Worm (Caenorhabditis elegans) whole organism, midembryonic: ENCODE data around the gene sri-36.
"Not testable (repeated sequence)": the region's sequence is repeated elsewhere in the genome, so short reads cannot be mapped to it uniquely, and the experiment has no call there.

Source experiments
- T22C8.4 ChIP-seq: fragments of 200-800 bp; sonication (Bioruptor generic); IDR thresholded peaks from 2 replicates; pipeline ENCODE4 v1.3.6; 2022; ENCODE audit warnings: missing genetic modification characterization, missing compliant biosample characterization
- cog-1 ChIP-seq: sonication (generic microtip); optimal IDR thresholded peaks from 2 replicates; lab custom pipeline; 2016; ENCODE audit warnings: missing genetic modification characterization, missing compliant biosample characterization
- flt-1 ChIP-seq: fragments of 200-800 bp; sonication (Bioruptor generic); IDR thresholded peaks from 2 replicates; pipeline ENCODE4 v1.3.6; 2022; ENCODE audit warnings: missing genetic modification characterization, missing compliant biosample characterization
- klf-2 ChIP-seq: fragments of 200-800 bp; sonication (Bioruptor generic); conservative IDR thresholded peaks from 2 replicates; pipeline ENCODE4 v1.3.6; 2022; ENCODE audit warnings: missing genetic modification reagents, missing genetic modification characterization, missing compliant biosample characterization
- med-1 ChIP-seq: sonication (generic microtip); optimal IDR thresholded peaks from 2 replicates; lab custom pipeline; 2017; ENCODE audit warnings: missing genetic modification characterization, mild to moderate bottlenecking, missing compliant biosample characterization, antibody characterized with exemption, missing genetic modification reagents; ENCODE audit not compliant: insufficient read depth
- ref-1 ChIP-seq: fragments of 200-800 bp; sonication (Bioruptor generic); conservative IDR thresholded peaks from 2 replicates; pipeline ENCODE4 v1.3.6; 2022; ENCODE audit warnings: missing genetic modification reagents, missing genetic modification characterization, missing compliant biosample characterization
- tab-1 ChIP-seq: fragments of 200-800 bp; sonication (Bioruptor generic); IDR thresholded peaks from 2 replicates; pipeline ENCODE4 v1.3.6; 2022; ENCODE audit warnings: missing genetic modification characterization, missing compliant biosample characterization
- ztf-23 ChIP-seq: fragments of 200-800 bp; sonication (Bioruptor generic); IDR thresholded peaks from 2 replicates; pipeline ENCODE4 v1.3.6; 2022; ENCODE audit warnings: missing genetic modification reagents, missing genetic modification characterization, missing compliant biosample characterization
- ztf-29 ChIP-seq: fragments of 200-800 bp; sonication (Bioruptor generic); IDR thresholded peaks from 2 replicates; pipeline ENCODE4 v1.3.6; 2022; ENCODE audit warnings: missing genetic modification reagents, missing genetic modification characterization, missing compliant biosample characterization

Gene sri-36

DNA sequence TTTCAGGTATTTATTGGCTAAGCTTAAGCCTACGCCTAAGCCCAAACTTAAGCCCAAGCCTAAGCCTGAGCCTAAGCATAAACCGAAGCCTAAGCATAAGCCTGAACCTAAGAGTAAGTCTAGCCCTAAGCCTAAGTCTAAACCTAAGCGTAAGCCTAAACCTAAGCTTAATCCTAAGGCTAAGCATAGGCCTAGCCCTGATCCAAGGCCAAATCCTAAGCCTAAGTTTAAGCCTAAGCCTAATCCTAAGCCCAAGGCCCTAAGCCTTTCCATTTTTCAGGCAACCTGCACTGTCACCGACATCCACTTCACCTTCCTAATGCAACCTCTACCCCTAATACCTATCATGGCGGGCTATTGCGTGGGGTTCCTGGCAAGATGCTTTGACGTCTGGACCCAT lies 25.6 kb upstream of the sri-36 start:
- peak; percentile 38; the same call in 1 of the 2 replicates for TF ChIP-seq ztf-29 (GFP tag; lab: Robert Waterston, UW)
- no peak for TF ChIP-seq cog-1 (tag; lab: Kevin White, UChicago)

DNA sequence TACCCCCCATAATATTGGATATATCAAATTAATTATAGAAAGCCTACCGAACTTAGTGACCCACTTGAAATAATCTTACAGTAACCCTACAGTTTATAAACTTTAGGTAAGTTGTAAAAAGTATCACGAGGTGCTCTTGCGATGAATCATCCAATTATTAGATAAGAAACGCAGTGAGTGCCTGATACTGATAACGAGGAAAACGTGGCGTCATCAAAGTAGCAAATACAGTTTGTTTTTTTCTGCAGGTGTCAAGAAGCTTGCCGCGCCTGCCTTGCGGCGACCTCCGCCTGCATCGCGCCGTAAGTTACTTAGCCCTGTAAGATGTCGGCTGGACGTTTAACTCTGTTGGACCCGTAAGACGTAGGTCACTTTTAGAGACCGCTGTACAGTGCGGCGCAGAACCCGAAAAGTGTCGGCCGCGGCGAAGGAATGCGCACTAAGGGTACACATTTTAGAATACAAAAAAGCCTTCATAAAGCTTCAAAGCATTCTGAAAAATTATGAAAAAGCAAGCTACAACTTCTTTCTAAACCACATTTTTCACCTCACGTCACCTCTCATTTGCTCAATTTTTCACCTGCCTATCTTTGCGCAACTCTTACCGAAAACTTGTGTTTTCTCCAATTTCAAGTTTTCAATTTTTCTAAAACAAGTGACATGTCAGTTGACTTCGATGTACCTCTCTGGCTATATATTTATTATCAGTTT lies 25.0 kb upstream of the sri-36 start, which contains the start of gene sri-38:
TSS of gene sri-38 (plus strand) at position 661 of the 711 bp plus-strand sequence.
- TF ChIP-seq med-1 (GFP tag; lab: Kevin White, UChicago) (no peak), ref-1 (GFP tag; lab: Robert Waterston, UW) (no peak), cog-1 (tag; lab: Kevin White, UChicago) (no peak), flt-1 (GFP tag; lab: Robert Waterston, UW) (no peak), ztf-23 (GFP tag; lab: Robert Waterston, UW) (no peak), ztf-29 (GFP tag; lab: Robert Waterston, UW) (no peak), tab-1 (GFP tag; lab: Robert Waterston, UW) (no peak)

- TF ChIP-seq ref-1 (GFP tag; lab: Robert Waterston, UW) = no peak
Measured at ce11 chrII:2605319-2605718, 19.9 kb upstream of the sri-36 start, which contains the start of gene sri-77. sri-77 (minus strand) TSS chrII:2605419.

DNA sequence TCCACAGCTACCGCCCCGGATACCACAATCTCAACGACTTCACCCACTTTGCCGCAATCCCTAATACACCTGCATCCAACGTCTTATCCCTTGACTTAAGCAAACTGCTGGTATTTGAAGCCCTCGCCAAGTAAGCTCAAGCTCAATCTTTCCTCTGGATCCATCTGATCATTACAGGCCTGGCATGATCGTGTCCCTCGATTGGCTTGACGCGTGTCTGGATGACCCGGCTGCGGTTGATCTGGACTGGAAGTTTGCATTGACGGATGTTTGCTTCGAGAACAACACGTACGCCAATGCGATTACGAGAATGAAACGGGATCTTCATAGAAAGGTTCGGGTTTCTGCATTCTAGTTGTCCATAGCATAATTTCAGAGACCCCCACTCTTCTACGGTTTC lies 15.5 kb upstream of the sri-36 start:
- no peak for TF ChIP-seq ztf-29 (GFP tag; lab: Robert Waterston, UW)
- no peak for TF ChIP-seq klf-2 (GFP tag; lab: Robert Waterston, UW)
- no peak for TF ChIP-seq T22C8.4 (GFP tag; lab: Robert Waterston, UW)
- no peak for TF ChIP-seq ztf-23 (GFP tag; lab: Robert Waterston, UW)
- TF ChIP-seq med-1 (GFP tag; lab: Kevin White, UChicago) = no peak
- no peak for TF ChIP-seq flt-1 (GFP tag; lab: Robert Waterston, UW)
- TF ChIP-seq cog-1 (tag; lab: Kevin White, UChicago) = no peak
- no peak for TF ChIP-seq tab-1 (GFP tag; lab: Robert Waterston, UW)
- TF ChIP-seq ref-1 (GFP tag; lab: Robert Waterston, UW) = no peak

DNA sequence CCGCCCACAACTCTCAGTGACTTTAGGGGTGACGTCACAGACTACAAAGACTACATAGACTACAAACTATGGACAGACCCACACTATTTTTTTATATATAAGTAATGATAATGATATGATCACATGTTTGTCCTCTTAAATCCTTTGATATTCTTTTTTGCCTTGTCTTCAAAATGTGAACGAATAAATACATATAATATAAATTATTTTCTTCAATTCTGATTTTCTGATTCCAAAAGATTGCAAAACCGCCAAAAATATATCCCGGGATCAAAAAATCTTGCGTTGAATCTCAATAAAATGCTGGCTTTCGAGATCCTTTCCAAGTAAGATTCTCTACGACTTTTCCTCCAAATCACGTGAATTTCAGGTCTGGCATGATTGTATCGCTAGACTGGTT lies 14.8 kb upstream of the sri-36 start, which contains the start of gene F33H12.1:
TSS of gene F33H12.1 (plus strand) at position 301 of the 400 bp plus-strand sequence.
- TF ChIP-seq T22C8.4 (GFP tag; lab: Robert Waterston, UW); med-1 (GFP tag; lab: Kevin White, UChicago); ztf-23 (GFP tag; lab: Robert Waterston, UW): not testable (repeated sequence)

DNA sequence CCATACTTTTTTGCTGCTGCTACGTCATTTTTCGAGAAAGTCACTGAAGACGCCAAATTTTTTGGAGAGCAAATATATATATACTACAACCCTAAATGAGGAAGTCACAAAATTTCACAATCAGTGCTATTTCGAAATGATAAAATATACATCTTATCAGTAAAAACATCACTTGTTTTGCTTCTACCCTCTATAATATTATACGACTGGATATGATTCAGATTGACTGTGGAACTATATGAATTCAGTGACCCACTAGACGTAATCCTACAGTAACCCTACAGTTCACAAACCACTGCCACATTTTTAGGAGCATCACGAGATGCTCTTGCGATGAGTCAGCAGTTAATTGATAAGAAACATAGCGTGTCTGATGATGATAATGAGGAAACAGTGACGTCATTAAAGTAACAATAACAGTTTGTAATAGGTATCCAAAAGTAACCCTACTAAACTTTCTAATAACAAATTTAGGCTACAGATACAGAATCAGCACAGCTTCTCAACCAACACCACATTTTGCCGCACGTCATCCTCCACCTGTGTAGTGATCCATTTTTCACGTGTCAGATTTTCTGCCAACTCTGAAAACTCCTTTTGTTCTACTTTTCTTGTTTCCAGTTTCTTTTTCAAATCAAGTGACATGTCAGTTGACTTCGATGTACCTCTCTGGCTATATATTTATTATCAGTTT lies 1.6 kb upstream of the sri-36 start, which contains the start of the genes F33H12.7 and sri-39:
TSS of gene F33H12.7 (minus strand) at position 51 of the 694 bp plus-strand sequence.
TSS of gene sri-39 (plus strand) at position 644 of the 694 bp plus-strand sequence.
- TF ChIP-seq klf-2 (GFP tag; lab: Robert Waterston, UW) = no peak
- no peak for TF ChIP-seq flt-1 (GFP tag; lab: Robert Waterston, UW)
- TF ChIP-seq ref-1 (GFP tag; lab: Robert Waterston, UW) = no peak
- TF ChIP-seq ztf-29 (GFP tag; lab: Robert Waterston, UW) = no peak
- no peak for TF ChIP-seq ztf-23 (GFP tag; lab: Robert Waterston, UW)
- no peak for TF ChIP-seq med-1 (GFP tag; lab: Kevin White, UChicago)
- TF ChIP-seq T22C8.4 (GFP tag; lab: Robert Waterston, UW) = no peak
- no peak for TF ChIP-seq tab-1 (GFP tag; lab: Robert Waterston, UW)
- no peak for TF ChIP-seq cog-1 (tag; lab: Kevin White, UChicago)

- no peak for TF ChIP-seq cog-1 (tag; lab: Kevin White, UChicago)
- TF ChIP-seq flt-1 (GFP tag; lab: Robert Waterston, UW) = no peak
- TF ChIP-seq ref-1 (GFP tag; lab: Robert Waterston, UW) = no peak
- no peak for TF ChIP-seq ztf-23 (GFP tag; lab: Robert Waterston, UW)
- no peak for TF ChIP-seq med-1 (GFP tag; lab: Kevin White, UChicago)
- no peak for TF ChIP-seq ztf-29 (GFP tag; lab: Robert Waterston, UW)
- TF ChIP-seq klf-2 (GFP tag; lab: Robert Waterston, UW) = no peak
- no peak for TF ChIP-seq T22C8.4 (GFP tag; lab: Robert Waterston, UW)
- no peak for TF ChIP-seq tab-1 (GFP tag; lab: Robert Waterston, UW)
Measured at ce11 chrII:2583044-2583443, 2.3 kb downstream of the sri-36 start, which contains the start of gene sri-74. sri-74 (minus strand) TSS chrII:2583144.

ce11 chrII:2578216-2578615 lies 7.2 kb downstream of the sri-36 start:
- TF ChIP-seq ref-1 (GFP tag; lab: Robert Waterston, UW) (no peak), flt-1 (GFP tag; lab: Robert Waterston, UW) (no peak)

DNA sequence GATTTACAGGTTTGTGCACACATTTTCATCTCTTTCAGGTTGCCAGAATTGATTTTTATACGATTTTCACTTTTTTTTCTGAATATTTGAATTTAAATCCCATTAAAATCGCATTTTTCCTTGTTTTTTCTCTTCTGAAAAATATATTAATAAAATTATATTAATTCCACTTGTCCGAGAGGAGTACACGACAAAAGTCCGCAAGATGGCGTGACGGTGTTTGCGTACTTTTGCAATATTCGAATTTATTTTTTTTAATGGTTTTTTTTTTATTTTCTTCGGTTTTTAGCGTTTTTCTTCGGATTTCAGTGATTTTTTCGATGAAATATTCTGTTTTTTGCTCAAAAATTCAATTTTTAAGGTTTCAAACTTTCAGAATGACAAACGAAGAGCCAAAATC lies 20.5 kb downstream of the sri-36 start, which contains the start of gene usp-39:
TSS of gene usp-39 (plus strand) at position 377 of the 400 bp plus-strand sequence.
- TF ChIP-seq cog-1 (tag; lab: Kevin White, UChicago) (peak; percentile 49), flt-1 (GFP tag; lab: Robert Waterston, UW) (no peak)
